Fruit fly (Drosophila melanogaster): ENCODE results near the gene CG44437.

DNA sequence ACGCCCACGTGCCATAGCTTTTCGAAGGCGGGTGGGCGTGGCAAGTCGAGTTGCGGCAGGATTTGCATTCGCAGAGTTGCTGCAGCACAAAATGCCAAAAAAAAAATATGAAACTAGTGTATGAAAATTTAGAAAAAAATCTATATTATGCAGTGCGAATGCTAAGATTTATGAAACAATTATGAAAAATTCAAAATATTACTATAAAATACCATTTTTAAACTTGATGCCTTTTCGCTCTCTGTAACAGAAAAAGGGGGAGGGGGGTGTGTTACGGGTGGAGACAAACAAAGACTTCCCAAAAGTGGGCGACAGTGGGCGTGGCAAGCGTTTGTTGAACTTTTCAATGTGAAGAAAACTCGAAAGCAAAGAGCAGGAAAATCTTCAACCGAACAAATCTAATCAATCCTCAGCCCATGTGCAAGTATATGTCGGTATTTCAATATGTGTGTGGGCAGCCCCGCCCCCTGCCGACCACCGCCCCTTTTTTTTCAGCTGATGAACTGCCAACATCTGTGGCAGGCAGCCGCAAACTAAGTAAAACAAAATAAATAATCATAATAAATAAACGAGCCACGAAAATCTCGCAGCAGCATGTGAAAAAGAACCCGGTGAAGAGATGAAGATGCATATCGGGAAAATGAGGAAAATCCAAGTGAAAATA lies 47.8 kb upstream of the CG44437 start:
- TF ChIP-seq Ets21C (GFP tag; optimal IDR thresholded peaks at IDR 0.05) = no peak
- no peak for TF ChIP-seq achi (GFP tag; optimal IDR thresholded peaks at IDR 0.05)
- TF ChIP-seq cyc (GFP tag; optimal IDR thresholded peaks at IDR 0.05) = no peak
- no peak for TF ChIP-seq Met (GFP tag; optimal IDR thresholded peaks at IDR 0.05)
- no peak for TF ChIP-seq CG16779 (tag; optimal IDR thresholded peaks at IDR 0.05)
- no peak for TF ChIP-seq CG6792 (GFP tag; optimal IDR thresholded peaks at IDR 0.05)
- TF ChIP-seq CG34406 (GFP tag; optimal IDR thresholded peaks at IDR 0.05) = no peak
- TF ChIP-seq Blimp-1 (GFP tag; optimal IDR thresholded peaks at IDR 0.05) = no peak
- TF ChIP-seq CG10631 (GFP tag; optimal IDR thresholded peaks at IDR 0.05) = no peak
- TF ChIP-seq CG31627 (GFP tag; optimal IDR thresholded peaks at IDR 0.05) = no peak
- no peak for TF ChIP-seq spab (GFP tag; optimal IDR thresholded peaks at IDR 0.05)
- no peak for TF ChIP-seq CG1621 (tag; optimal IDR thresholded peaks at IDR 0.05)
- TF ChIP-seq vri (GFP tag; optimal IDR thresholded peaks at IDR 0.05) = no peak

All from whole organism, prepupa.